Fruit fly (Drosophila melanogaster) S2 (cell line): ENCODE data around the gene Calx.

ENCODE experiments used
- CG8478 ChIP-seq: fragments of >200 bp; optimal IDR thresholded peaks from 2 replicates; lab custom pipeline; 2018
- CTCF ChIP-seq, 2 experiments: fragments of >200 bp; optimal IDR thresholded peaks; 2 replicates each; lab custom pipeline; 2018

- TF ChIP-seq CG8478 (no peak), CTCF (optimal IDR thresholded peaks at IDR 0.05; lab: Kevin White, UChicago) (no peak)
These were observed 17.0 kb upstream of the Calx start for dm6 chr3R:20960881-20961518.
